Worm (Caenorhabditis elegans): Measurements from ENCODE around the gene irld-60.

DNA sequence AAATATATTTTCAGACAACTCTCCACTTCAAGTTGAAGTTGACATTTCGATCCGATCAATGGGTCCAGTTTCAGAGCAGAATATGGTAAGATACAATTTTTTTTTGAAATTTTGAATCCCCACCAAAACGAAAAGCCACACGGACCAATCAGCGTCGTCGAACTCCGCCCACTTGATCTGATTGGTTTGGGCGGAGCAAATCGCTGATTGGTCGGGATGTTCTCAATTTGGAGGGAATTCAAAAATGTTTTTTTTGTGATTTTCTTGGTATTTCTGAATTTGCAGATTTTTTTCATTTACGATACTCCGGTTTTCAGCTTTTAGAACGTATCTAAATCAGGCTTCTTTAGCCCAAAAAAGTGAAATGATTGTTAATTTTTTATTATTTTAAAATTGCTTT is 34.7 kb upstream of the irld-60 start:
- TF ChIP-seq ztf-11 (tag; optimal IDR thresholded peaks at IDR 0.05) (no peak), mep-1 (tag; optimal IDR thresholded peaks at IDR 0.05) (no peak), egl-13 (tag; optimal IDR thresholded peaks at IDR 0.05) (no peak), C04F5.9 (tag; optimal IDR thresholded peaks at IDR 0.05) (no peak), elt-2 (tag; optimal IDR thresholded peaks at IDR 0.05) (no peak)

Measured in whole organism, L1 larva.